Worm (Caenorhabditis elegans) whole organism, L3 larva: ENCODE measurements around the gene M151.2.

Experiments
- ZK546.5 ChIP-seq: sonication (generic microtip); optimal IDR thresholded peaks from 2 replicates; lab custom pipeline; 2017; ENCODE audit warnings: missing biosample characterization, missing genetic modification characterization
- aly-2 ChIP-seq: fragments of 150-350 bp; optimal IDR thresholded peaks from 2 replicates; lab custom pipeline; 2014; ENCODE audit warnings: missing biosample characterization, missing genetic modification characterization
- ama-1 ChIP-seq: fragments of 150-350 bp; optimal IDR thresholded peaks from 2 replicates; lab custom pipeline; 2018
- ceh-16 ChIP-seq: sonication (generic microtip); optimal IDR thresholded peaks from 2 replicates; lab custom pipeline; 2017; ENCODE audit warnings: missing biosample characterization, missing genetic modification characterization
- ceh-28 ChIP-seq: fragments of 150-350 bp; optimal IDR thresholded peaks from 2 replicates; lab custom pipeline; 2014; ENCODE audit warnings: missing biosample characterization, missing genetic modification reagents, missing genetic modification characterization
- ceh-82 ChIP-seq: fragments of 150-350 bp; optimal IDR thresholded peaks from 2 replicates; lab custom pipeline; 2014; ENCODE audit warnings: missing biosample characterization, missing genetic modification characterization
- ceh-9 ChIP-seq: sonication (generic microtip); optimal IDR thresholded peaks from 2 replicates; lab custom pipeline; 2018; ENCODE audit warnings: missing biosample characterization, missing genetic modification characterization
- egl-27 ChIP-seq: sonication (generic microtip); optimal IDR thresholded peaks from 4 replicates; lab custom pipeline; 2017; ENCODE audit warnings: missing biosample characterization, missing genetic modification reagents, missing genetic modification characterization
- egl-5 ChIP-seq: fragments of 150-350 bp; optimal IDR thresholded peaks from 2 replicates; lab custom pipeline; 2017; ENCODE audit warnings: missing biosample characterization, missing genetic modification reagents, missing genetic modification characterization, inconsistent platforms
- elt-1 ChIP-seq: fragments of 150-350 bp; optimal IDR thresholded peaks from 2 replicates; lab custom pipeline; 2014; ENCODE audit warnings: missing biosample characterization, missing genetic modification characterization
- elt-2 ChIP-seq: sonication (generic microtip); optimal IDR thresholded peaks from 2 replicates; lab custom pipeline; 2016; ENCODE audit warnings: missing genetic modification reagents, mild to moderate bottlenecking, missing genetic modification characterization, missing compliant biosample characterization
- eor-1 ChIP-seq, 2 experiments: fragments of 150-350 bp; optimal IDR thresholded peaks; 2 replicates each; lab custom pipeline; 2014 to 2018; ENCODE audit warnings: missing biosample characterization in 2 of 2, missing genetic modification characterization in 2 of 2
- fkh-10 ChIP-seq: sonication (generic microtip); optimal IDR thresholded peaks from 2 replicates; lab custom pipeline; 2017; ENCODE audit warnings: missing biosample characterization, missing genetic modification reagents, missing genetic modification characterization
- fkh-2 ChIP-seq: fragments of 150-350 bp; optimal IDR thresholded peaks from 2 replicates; lab custom pipeline; 2014; ENCODE audit warnings: missing biosample characterization, missing genetic modification reagents, missing genetic modification characterization
- fos-1 ChIP-seq: fragments of 150-350 bp; optimal IDR thresholded peaks from 2 replicates; lab custom pipeline; 2014; ENCODE audit warnings: missing biosample characterization, missing genetic modification characterization
- jun-1 ChIP-seq: fragments of 150-350 bp; optimal IDR thresholded peaks from 2 replicates; lab custom pipeline; 2014; ENCODE audit warnings: missing biosample characterization, missing genetic modification reagents, missing genetic modification characterization
- lin-15B ChIP-seq: fragments of 150-350 bp; optimal IDR thresholded peaks from 2 replicates; lab custom pipeline; 2014; ENCODE audit warnings: missing biosample characterization, missing genetic modification characterization
- lin-39 ChIP-seq: fragments of 150-350 bp; optimal IDR thresholded peaks from 2 replicates; lab custom pipeline; 2018; ENCODE audit warnings: missing biosample characterization, missing genetic modification reagents, missing genetic modification characterization
- lsy-12 ChIP-seq: sonication (generic microtip); optimal IDR thresholded peaks from 2 replicates; lab custom pipeline; 2016; ENCODE audit warnings: mild to moderate bottlenecking, missing genetic modification characterization, missing compliant biosample characterization
- mdl-1 ChIP-seq: fragments of 150-350 bp; optimal IDR thresholded peaks from 2 replicates; lab custom pipeline; 2014; ENCODE audit warnings: missing biosample characterization, missing genetic modification characterization
- mml-1 ChIP-seq: fragments of 150-350 bp; sonication (generic microtip); optimal IDR thresholded peaks from 3 replicates; lab custom pipeline; 2014; ENCODE audit warnings: missing biosample characterization, missing genetic modification characterization
- nfya-1 ChIP-seq: sonication (generic microtip); optimal IDR thresholded peaks from 2 replicates; lab custom pipeline; 2017; ENCODE audit warnings: missing genetic modification characterization, mild to moderate bottlenecking, missing compliant biosample characterization, antibody characterized with exemption, moderate library complexity; ENCODE audit not compliant: insufficient read depth
- nhr-11 ChIP-seq: fragments of 150-350 bp; optimal IDR thresholded peaks from 2 replicates; lab custom pipeline; 2014; ENCODE audit warnings: missing biosample characterization, missing genetic modification characterization
- nhr-12 ChIP-seq: fragments of 150-350 bp; optimal IDR thresholded peaks from 2 replicates; lab custom pipeline; 2014; ENCODE audit warnings: missing biosample characterization, missing genetic modification characterization
- nhr-237 ChIP-seq: fragments of 150-350 bp; optimal IDR thresholded peaks from 2 replicates; lab custom pipeline; 2014; ENCODE audit warnings: missing biosample characterization, missing genetic modification characterization
- nhr-25 ChIP-seq: sonication (generic microtip); optimal IDR thresholded peaks from 2 replicates; lab custom pipeline; 2017; ENCODE audit warnings: missing biosample characterization, missing genetic modification characterization
- nhr-28 ChIP-seq: fragments of 150-350 bp; optimal IDR thresholded peaks from 2 replicates; lab custom pipeline; 2014; ENCODE audit warnings: missing biosample characterization, missing genetic modification characterization
- nhr-43 ChIP-seq: sonication (generic microtip); optimal IDR thresholded peaks from 2 replicates; lab custom pipeline; 2016; ENCODE audit warnings: mild to moderate bottlenecking, missing genetic modification characterization, missing compliant biosample characterization; ENCODE audit not compliant: poor library complexity, severe bottlenecking
- nhr-67 ChIP-seq: fragments of 150-350 bp; optimal IDR thresholded peaks from 2 replicates; lab custom pipeline; 2014; ENCODE audit warnings: missing biosample characterization, missing genetic modification characterization
- nhr-76 ChIP-seq: fragments of 150-350 bp; sonication (generic microtip); optimal IDR thresholded peaks from 5 replicates; lab custom pipeline; 2014; ENCODE audit warnings: missing biosample characterization, missing genetic modification characterization
- nhr-77 ChIP-seq: fragments of 150-350 bp; optimal IDR thresholded peaks from 2 replicates; lab custom pipeline; 2014; ENCODE audit warnings: missing biosample characterization, missing genetic modification characterization
- pha-4 ChIP-seq: fragments of 150-350 bp; optimal IDR thresholded peaks from 2 replicates; lab custom pipeline; 2014; ENCODE audit warnings: missing biosample characterization, missing genetic modification reagents, missing genetic modification characterization
- sea-2 ChIP-seq: fragments of 150-350 bp; sonication (generic microtip); optimal IDR thresholded peaks from 4 replicates; lab custom pipeline; 2014; ENCODE audit warnings: missing biosample characterization, missing genetic modification reagents, missing genetic modification characterization
- tbx-2 ChIP-seq: sonication (generic microtip); optimal IDR thresholded peaks from 2 replicates; lab custom pipeline; 2016; ENCODE audit warnings: mild to moderate bottlenecking, missing genetic modification characterization, missing compliant biosample characterization
- unc-39 ChIP-seq: sonication (generic microtip); optimal IDR thresholded peaks from 4 replicates; lab custom pipeline; 2017; ENCODE audit warnings: missing biosample characterization, missing genetic modification characterization
- zag-1 ChIP-seq: fragments of 150-350 bp; optimal IDR thresholded peaks from 2 replicates; lab custom pipeline; 2014; ENCODE audit warnings: missing biosample characterization, missing genetic modification characterization
- ztf-11 ChIP-seq: fragments of 150-350 bp; optimal IDR thresholded peaks from 2 replicates; lab custom pipeline; 2014; ENCODE audit warnings: missing biosample characterization, missing genetic modification characterization
- ztf-4 ChIP-seq: fragments of 150-350 bp; optimal IDR thresholded peaks from 2 replicates; lab custom pipeline; 2014; ENCODE audit warnings: missing biosample characterization, missing genetic modification characterization

The M151.2 gene

DNA sequence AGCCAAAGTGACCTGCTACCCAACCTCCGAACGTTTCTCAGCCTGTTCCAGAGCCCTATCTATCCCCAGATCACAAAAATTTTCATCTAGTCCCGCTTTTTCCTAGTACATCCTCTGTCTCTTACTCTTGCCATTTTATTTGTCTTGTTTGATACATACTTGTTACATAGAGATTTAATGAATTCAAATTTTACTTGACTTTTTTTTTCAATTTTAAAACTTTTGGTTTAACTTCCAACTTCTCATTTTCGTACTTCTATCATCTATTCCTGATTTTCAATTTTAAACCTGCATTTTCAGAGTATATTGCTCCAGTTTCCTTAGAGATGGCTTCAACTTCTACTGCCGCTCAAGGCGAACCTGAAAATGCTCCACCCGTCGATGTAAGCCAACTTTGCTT is 4.0 kb upstream of the M151.2 start, which contains the start of gene M151.3:
Gene M151.3, plus strand, starts transcription at position 301 of the 400 bp plus-strand sequence.
- TF ChIP-seq ceh-9 (tag; lab: Kevin White, UChicago) (no peak), fkh-2 (no peak), ceh-82 (no peak), nfya-1 (tag; lab: Kevin White, UChicago) (no peak), elt-2 (tag; lab: Kevin White, UChicago) (no peak), ceh-28 (no peak), ZK546.5 (no peak), lin-39 (tag; lab: Kevin White, UChicago) (no peak), aly-2 (no peak), nhr-11 (tag; lab: Kevin White, UChicago) (no peak), egl-27 (tag; lab: Kevin White, UChicago) (no peak), jun-1 (no peak)

DNA sequence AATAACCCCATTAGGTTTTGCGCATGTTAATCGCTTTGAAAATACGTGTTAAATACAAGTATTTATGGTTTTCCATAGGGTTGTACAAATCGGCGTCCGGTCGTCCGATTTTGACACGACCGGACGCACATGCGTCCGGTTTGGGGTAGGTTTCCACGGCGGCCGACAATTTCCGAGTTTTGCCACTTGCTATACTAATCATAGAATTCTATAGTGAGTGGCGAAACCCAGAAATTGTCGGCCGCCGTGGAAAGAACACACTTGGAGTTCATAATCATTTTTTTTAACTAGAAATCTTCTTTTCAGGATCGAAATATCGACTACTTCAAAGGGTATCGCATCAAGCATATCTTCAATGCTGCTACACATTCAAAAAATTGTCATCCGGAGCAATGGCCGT is 3.9 kb downstream of the M151.2 start:
- TF ChIP-seq nhr-76 (tag; lab: Kevin White, UChicago) (no peak), fkh-10 (GFP tag; lab: Kevin White, UChicago) (no peak), egl-5 (no peak), eor-1 (tag; optimal IDR thresholded peaks at IDR 0.05; lab: Kevin White, UChicago) (no peak), zag-1 (tag; lab: Kevin White, UChicago) (no peak), elt-1 (tag; lab: Kevin White, UChicago) (no peak), lin-15B (tag; lab: Kevin White, UChicago) (no peak), unc-39 (tag; lab: Kevin White, UChicago) (no peak), tbx-2 (tag; lab: Kevin White, UChicago) (no peak), nhr-25 (tag; lab: Kevin White, UChicago) (no peak), lin-39 (tag; lab: Kevin White, UChicago) (no peak), ztf-11 (tag; lab: Kevin White, UChicago) (no peak), ceh-9 (tag; lab: Kevin White, UChicago) (no peak), lsy-12 (tag; lab: Kevin White, UChicago) (no peak), jun-1 (no peak)

DNA sequence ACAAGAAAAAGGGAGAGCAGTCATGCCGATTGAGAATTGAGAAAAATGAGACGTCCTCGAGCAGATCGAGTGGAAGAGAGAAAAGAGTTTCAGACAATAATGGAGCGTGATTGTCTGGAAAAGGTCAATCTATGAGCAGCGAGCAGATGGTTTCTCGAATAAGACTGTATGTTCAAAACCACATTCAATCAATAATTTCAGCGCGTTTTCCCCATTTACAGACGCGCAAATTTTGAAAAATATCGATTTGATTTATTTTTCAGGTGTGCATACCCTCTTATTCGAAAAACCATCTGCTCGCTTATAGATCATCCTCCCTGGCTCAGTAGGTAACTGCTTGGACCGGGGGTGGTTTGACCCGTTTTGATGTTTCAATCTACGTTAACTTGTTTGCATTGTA is 8.3 kb downstream of the M151.2 start, which contains the start of gene fbxb-31:
Gene fbxb-31, minus strand, starts transcription at position 101 of the 400 bp plus-strand sequence.
- TF ChIP-seq ztf-4 (tag; lab: Kevin White, UChicago) (no peak), zag-1 (tag; lab: Kevin White, UChicago) (no peak), nhr-43 (no peak), ceh-9 (tag; lab: Kevin White, UChicago) (no peak), ZK546.5 (no peak), nhr-28 (tag; lab: Kevin White, UChicago) (no peak), mdl-1 (tag; lab: Kevin White, UChicago) (no peak), fos-1 (tag; lab: Kevin White, UChicago) (no peak)

DNA sequence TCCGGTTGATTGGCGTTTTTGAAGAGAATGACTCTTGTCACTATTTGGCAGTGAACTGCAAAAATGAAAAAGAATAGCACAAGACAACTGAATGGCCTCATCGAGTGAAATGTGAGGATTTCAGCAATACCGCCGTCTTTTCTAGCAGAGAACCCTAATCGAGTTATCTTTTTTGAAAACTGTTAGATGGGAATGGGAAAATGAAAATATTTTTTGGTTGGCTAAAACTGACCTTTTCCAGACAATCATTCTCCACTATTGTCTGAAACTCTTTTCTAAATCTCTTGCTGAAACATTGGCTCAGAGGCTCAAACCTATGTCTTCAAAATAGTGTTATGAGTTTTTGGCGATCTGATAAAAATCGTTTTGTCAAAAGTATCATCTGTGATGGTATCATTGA is 9.3 kb downstream of the M151.2 start, which contains the start of gene M151.10:
Gene M151.10, minus strand, starts transcription at position 101 of the 400 bp plus-strand sequence.
- TF ChIP-seq elt-2 (tag; lab: Kevin White, UChicago) (no peak), jun-1 (no peak), ztf-11 (tag; lab: Kevin White, UChicago) (no peak), mml-1 (tag; lab: Kevin White, UChicago) (no peak), ama-1 (no peak), pha-4 (no peak), tbx-2 (tag; lab: Kevin White, UChicago) (no peak), ceh-16 (tag; lab: Kevin White, UChicago) (no peak), nhr-76 (tag; lab: Kevin White, UChicago) (no peak), sea-2 (GFP tag; lab: Kevin White, UChicago) (no peak)

DNA sequence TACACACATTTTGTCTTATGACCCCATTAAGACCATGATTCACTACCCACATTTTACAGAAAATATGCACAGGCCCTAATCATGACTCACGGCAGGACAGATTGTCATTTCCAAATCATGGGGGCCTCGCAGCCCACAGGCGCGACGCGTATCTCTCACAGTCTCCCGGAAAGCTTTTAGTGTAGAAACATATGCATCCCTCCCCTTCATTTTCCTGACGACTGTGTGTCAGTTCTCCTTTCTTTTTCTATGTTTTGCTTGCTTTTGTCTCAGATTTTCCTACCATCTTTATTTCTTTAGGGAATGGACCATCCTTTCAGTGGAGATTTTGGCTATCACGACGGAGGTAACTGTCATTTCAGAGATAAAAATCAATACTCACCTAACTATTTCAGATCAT is 10.3 kb downstream of the M151.2 start, which contains the start of gene M151.1:
Gene M151.1, plus strand, starts transcription at position 301 of the 400 bp plus-strand sequence.
- no peak for TF ChIP-seq nhr-25 (tag; lab: Kevin White, UChicago)
- no peak for TF ChIP-seq zag-1 (tag; lab: Kevin White, UChicago)
- no peak for TF ChIP-seq nhr-12 (tag; lab: Kevin White, UChicago)
- no peak for TF ChIP-seq nhr-237 (tag; lab: Kevin White, UChicago)
- TF ChIP-seq ceh-82, result no peak
- no peak for TF ChIP-seq mml-1 (tag; lab: Kevin White, UChicago)
- TF ChIP-seq nhr-77 (tag; lab: Kevin White, UChicago), result no peak
- no peak for TF ChIP-seq lsy-12 (tag; lab: Kevin White, UChicago)
- no peak for TF ChIP-seq ama-1
- TF ChIP-seq sea-2 (GFP tag; lab: Kevin White, UChicago), result no peak
- TF ChIP-seq ztf-4 (tag; lab: Kevin White, UChicago), result no peak
- TF ChIP-seq tbx-2 (tag; lab: Kevin White, UChicago), result no peak
- TF ChIP-seq nhr-11 (tag; lab: Kevin White, UChicago), result no peak
- TF ChIP-seq egl-5, result no peak
- no peak for TF ChIP-seq egl-27 (tag; lab: Kevin White, UChicago)
- no peak for TF ChIP-seq ceh-28
- TF ChIP-seq nhr-67 (tag; lab: Kevin White, UChicago), result no peak
